Comparison of ENCODE assay signal across 1 fruit fly cellular context in the genomic region with DNA sequence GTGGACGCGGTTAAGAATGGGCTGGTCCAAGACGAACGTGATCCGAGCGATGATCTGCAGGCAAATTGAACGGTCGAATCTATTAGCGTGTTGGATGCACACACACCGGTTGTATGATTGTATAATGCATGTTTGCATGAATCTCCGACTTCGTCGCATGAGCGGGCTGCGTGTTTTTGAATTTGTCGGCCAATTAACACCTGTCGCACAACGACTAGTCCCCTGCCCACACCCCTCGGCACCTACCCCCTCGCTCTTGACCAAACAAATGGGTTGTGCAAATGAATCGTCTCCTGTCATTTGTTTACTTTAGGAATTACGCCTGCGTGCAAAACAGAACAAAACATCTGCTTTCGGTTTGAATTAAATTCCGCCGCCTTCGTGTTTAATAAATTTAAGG.
A peak's percentile ranks its signal among the peaks of the same experiment; 100 is the strongest.
TF ChIP-seq lines count a peak whose summit lies in the region.

No protein-coding gene starts in this region.

TF ChIP-seq in whole organism, embryonic, 481 proteins besides CTCF, POLR2A, EP300 and RAD21 (continued from another document):
- TF ChIP-seq pb (GFP tag; optimal IDR thresholded peaks at IDR 0.05; lab: Kevin White, UChicago) = no peak
- TF ChIP-seq otp (GFP tag; IDR thresholded peaks at IDR 0.05; lab: Robert Waterston, UW) = peak; percentile 88
- TF ChIP-seq CG18619 (GFP tag; optimal IDR thresholded peaks at IDR 0.05; lab: Kevin White, UChicago) = no peak
- TF ChIP-seq CG6765 (GFP tag; optimal IDR thresholded peaks at IDR 0.05; lab: Kevin White, UChicago) = no peak
- TF ChIP-seq bcd (GFP tag; optimal IDR thresholded peaks at IDR 0.05; lab: Kevin White, UChicago) = no peak
- no peak for TF ChIP-seq gsb (GFP tag; IDR thresholded peaks at IDR 0.05; lab: Robert Waterston, UW)
- TF ChIP-seq Sry-δ (GFP tag; optimal IDR thresholded peaks at IDR 0.05; lab: Kevin White, UChicago) = no peak
- TF ChIP-seq CG7357 (GFP tag; IDR thresholded peaks at IDR 0.05; lab: Robert Waterston, UW) = 0 out of 3 replicates have a peak, but pooled peaks have one; percentile 32
- no peak for TF ChIP-seq CG15696 (tag; optimal IDR thresholded peaks at IDR 0.05; lab: Kevin White, UChicago)
- no peak for TF ChIP-seq pros (GFP tag; optimal IDR thresholded peaks at IDR 0.05; lab: Kevin White, UChicago)
- no peak for TF ChIP-seq B-H1 (GFP tag; IDR thresholded peaks at IDR 0.05; lab: Robert Waterston, UW)
- TF ChIP-seq rib (GFP tag; IDR thresholded peaks at IDR 0.05; lab: Robert Waterston, UW) = 0 out of 2 replicates have a peak, but pooled peaks have one; percentile 53
- no peak for TF ChIP-seq CG1024 (GFP tag; IDR thresholded peaks at IDR 0.05; lab: Robert Waterston, UW)
- no peak for TF ChIP-seq CG2202 (tag; optimal IDR thresholded peaks at IDR 0.05; lab: Kevin White, UChicago)
- TF ChIP-seq CG4820 (GFP tag; optimal IDR thresholded peaks at IDR 0.05; lab: Kevin White, UChicago) = no peak
- no peak for TF ChIP-seq unc-4 (GFP tag; IDR thresholded peaks at IDR 0.05; lab: Robert Waterston, UW; ENCODE audit: partially characterized antibody)
- no peak for TF ChIP-seq CG17829 (tag; optimal IDR thresholded peaks at IDR 0.05; lab: Kevin White, UChicago)
- TF ChIP-seq Hr51 (GFP tag; optimal IDR thresholded peaks at IDR 0.05; lab: Kevin White, UChicago) = no peak
- TF ChIP-seq tap (tag; optimal IDR thresholded peaks at IDR 0.05; lab: Kevin White, UChicago) = no peak
- no peak for TF ChIP-seq disco-r (GFP tag; optimal IDR thresholded peaks at IDR 0.05; lab: Kevin White, UChicago)
- TF ChIP-seq HLHmδ (GFP tag; optimal IDR thresholded peaks at IDR 0.05; lab: Kevin White, UChicago) = no peak
- TF ChIP-seq CG32772 (GFP tag; IDR thresholded peaks at IDR 0.05; lab: Robert Waterston, UW) = no peak
- no peak for TF ChIP-seq fu2 (GFP tag; optimal IDR thresholded peaks at IDR 0.05; lab: Kevin White, UChicago)
- no peak for TF ChIP-seq CG18011 (GFP tag; optimal IDR thresholded peaks at IDR 0.05; lab: Kevin White, UChicago)
- TF ChIP-seq sisA (GFP tag; IDR thresholded peaks at IDR 0.05; lab: Robert Waterston, UW) = peak; percentile 16; the same call in 1 of the 2 replicates
- no peak for TF ChIP-seq BEAF-32 (GFP tag; optimal IDR thresholded peaks at IDR 0.05; lab: Kevin White, UChicago)
- TF ChIP-seq so (GFP tag; IDR thresholded peaks at IDR 0.05; lab: Robert Waterston, UW) = 0 out of 3 replicates have a peak, but pooled peaks have one; percentile 25
- no peak for TF ChIP-seq ac (GFP tag; optimal IDR thresholded peaks at IDR 0.05; lab: Kevin White, UChicago)
- TF ChIP-seq Deaf1 (tag; optimal IDR thresholded peaks at IDR 0.05; lab: Kevin White, UChicago) = no peak
- no peak for TF ChIP-seq CG3995 (GFP tag; optimal IDR thresholded peaks at IDR 0.05; lab: Kevin White, UChicago)
- no peak for TF ChIP-seq Scr (GFP tag; IDR thresholded peaks at IDR 0.05; lab: Robert Waterston, UW; ENCODE audit: partially characterized antibody)
- 0 out of 3 replicates have a peak, but pooled peaks have one; percentile 1 for TF ChIP-seq z (GFP tag; IDR thresholded peaks at IDR 0.05; lab: Robert Waterston, UW)
- no peak for TF ChIP-seq cwo (GFP tag; optimal IDR thresholded peaks at IDR 0.05; lab: Kevin White, UChicago)
- no peak for TF ChIP-seq Stat92E (GFP tag; optimal IDR thresholded peaks at IDR 0.05; lab: Kevin White, UChicago)
- TF ChIP-seq CG4617 (GFP tag; optimal IDR thresholded peaks at IDR 0.05; lab: Kevin White, UChicago; ENCODE audit: borderline replicate concordance) = no peak
- no peak for TF ChIP-seq CG10462 (GFP tag; optimal IDR thresholded peaks at IDR 0.05; lab: Kevin White, UChicago)
- TF ChIP-seq Fer1 (GFP tag; optimal IDR thresholded peaks at IDR 0.05; lab: Kevin White, UChicago) = no peak
- TF ChIP-seq Bgb (GFP tag; IDR thresholded peaks at IDR 0.05; lab: Robert Waterston, UW; ENCODE audit: partially characterized antibody) = 0 out of 2 replicates have a peak, but pooled peaks have one; percentile 14
